Fruit fly (Drosophila melanogaster) whole organism, pupa: Measurements from ENCODE around the gene CG42820.

ENCODE experiments used
- CG10348 ChIP-seq: fragments of 200-800 bp; sonication (Bioruptor generic); IDR thresholded peaks from 2 replicates; pipeline ENCODE4 v1.3.6; 2022; ENCODE audit warnings: missing biosample characterization, missing genetic modification characterization
- CG12605 ChIP-seq: fragments of 200-800 bp; sonication (Bioruptor generic); IDR thresholded peaks from 2 replicates; pipeline ENCODE4 v1.3.6; 2022; ENCODE audit warnings: missing biosample characterization, missing genetic modification characterization
- CG13204 ChIP-seq: fragments of 200-800 bp; sonication (Bioruptor generic); optimal IDR thresholded peaks from 2 replicates; lab custom pipeline; 2018; ENCODE audit warnings: missing biosample characterization, mild to moderate bottlenecking, missing genetic modification characterization, moderate library complexity
- CG14655 ChIP-seq: fragments of 200-800 bp; sonication (Bioruptor generic); optimal IDR thresholded peaks from 3 replicates; lab custom pipeline; 2017; ENCODE audit warnings: mild to moderate bottlenecking, missing biosample characterization, missing genetic modification reagents, missing genetic modification characterization
- CG15710 ChIP-seq: fragments of 200-800 bp; sonication (Bioruptor generic); optimal IDR thresholded peaks from 2 replicates; lab custom pipeline; 2018; ENCODE audit warnings: missing biosample characterization, mild to moderate bottlenecking, missing genetic modification characterization, moderate library complexity
- CG17806 ChIP-seq: fragments of 200-800 bp; sonication (Bioruptor generic); optimal IDR thresholded peaks from 2 replicates; lab custom pipeline; 2018; ENCODE audit warnings: missing biosample characterization, mild to moderate bottlenecking, missing genetic modification characterization, moderate library complexity
- CG32121 ChIP-seq: fragments of 200-800 bp; sonication (Bioruptor generic); IDR thresholded peaks from 2 replicates; pipeline ENCODE4 v1.3.6; 2022; ENCODE audit warnings: missing biosample characterization, missing genetic modification characterization
- CG34367 ChIP-seq: fragments of 200-800 bp; sonication (Bioruptor generic); optimal IDR thresholded peaks from 2 replicates; lab custom pipeline; 2018; ENCODE audit warnings: missing biosample characterization, mild to moderate bottlenecking, missing genetic modification characterization
- CG4496 ChIP-seq: fragments of 200-800 bp; sonication (Bioruptor generic); IDR thresholded peaks from 3 replicates; pipeline ENCODE4 v1.3.6; 2022; ENCODE audit warnings: missing biosample characterization, missing genetic modification characterization
- CG8159 ChIP-seq: fragments of 200-800 bp; sonication (Bioruptor generic); optimal IDR thresholded peaks from 3 replicates; lab custom pipeline; 2018; ENCODE audit warnings: missing biosample characterization, mild to moderate bottlenecking, missing genetic modification characterization, moderate library complexity
- CG8301 ChIP-seq: fragments of 200-800 bp; sonication (Bioruptor generic); optimal IDR thresholded peaks from 2 replicates; lab custom pipeline; 2018; ENCODE audit warnings: missing biosample characterization, mild to moderate bottlenecking, missing genetic modification characterization
- CG9948 ChIP-seq: fragments of 200-800 bp; sonication (Bioruptor generic); optimal IDR thresholded peaks from 2 replicates; lab custom pipeline; 2018; ENCODE audit warnings: missing biosample characterization, mild to moderate bottlenecking, missing genetic modification characterization, moderate library complexity
- D1 ChIP-seq: fragments of 200-800 bp; sonication (Bioruptor generic); optimal IDR thresholded peaks from 2 replicates; lab custom pipeline; 2018; ENCODE audit warnings: missing biosample characterization, mild to moderate bottlenecking, missing genetic modification characterization, moderate library complexity
- EcR ChIP-seq: fragments of 200-800 bp; sonication (Bioruptor generic); optimal IDR thresholded peaks from 3 replicates; lab custom pipeline; 2019; ENCODE audit warnings: missing biosample characterization, missing genetic modification characterization, mild to moderate bottlenecking, moderate library complexity, missing genetic modification reagents
- Ets98B ChIP-seq: fragments of 200-800 bp; sonication (Bioruptor generic); IDR thresholded peaks from 2 replicates; pipeline ENCODE4 v1.3.6; 2022; ENCODE audit warnings: missing biosample characterization, missing genetic modification characterization
- Pif1A ChIP-seq: fragments of 200-800 bp; sonication (Bioruptor generic); optimal IDR thresholded peaks from 3 replicates; lab custom pipeline; 2016; ENCODE audit warnings: missing biosample characterization, missing genetic modification characterization
- Pif1B ChIP-seq: fragments of 200-800 bp; sonication (Bioruptor generic); optimal IDR thresholded peaks from 3 replicates; lab custom pipeline; 2016; ENCODE audit warnings: missing biosample characterization, missing genetic modification characterization
- Snoo ChIP-seq: fragments of 200-800 bp; sonication (Bioruptor generic); optimal IDR thresholded peaks from 3 replicates; lab custom pipeline; 2017; ENCODE audit warnings: missing biosample characterization, mild to moderate bottlenecking, missing genetic modification characterization, inconsistent platforms
- fd96Ca ChIP-seq: fragments of 200-800 bp; sonication (Bioruptor generic); IDR thresholded peaks from 3 replicates; pipeline ENCODE4 v1.3.6; 2022; ENCODE audit warnings: missing biosample characterization, missing genetic modification characterization
- gl ChIP-seq: fragments of 200-800 bp; sonication (Bioruptor generic); optimal IDR thresholded peaks from 2 replicates; lab custom pipeline; 2018; ENCODE audit warnings: missing biosample characterization, mild to moderate bottlenecking, missing genetic modification characterization
- rn ChIP-seq: fragments of 200-800 bp; sonication (Bioruptor generic); IDR thresholded peaks from 2 replicates; pipeline ENCODE4 v1.3.6; 2022; ENCODE audit warnings: missing biosample characterization, missing genetic modification characterization

CG42820 gene

dm6 chr2L:8416350-8417046 is 24.3 kb upstream of the CG42820 start:
- peak; percentile 19; the same call in 1 of the 2 replicates for TF ChIP-seq CG32121 (GFP tag; lab: Robert Waterston, UW)
- peak; percentile 68 for TF ChIP-seq Pif1B
- TF ChIP-seq Pif1A = peak; percentile 82
- peak; percentile 66 for TF ChIP-seq CG13204 (GFP tag; lab: Kevin White, UChicago)
- TF ChIP-seq CG8301 = peak; percentile 59
- peak; percentile 97 for TF ChIP-seq EcR (GFP tag; lab: Kevin White, UChicago)
- peak; percentile 30; the same call in 1 of the 2 replicates for TF ChIP-seq Ets98B (GFP tag; lab: Robert Waterston, UW)
- peak; percentile 61 for TF ChIP-seq CG34367 (tag; lab: Kevin White, UChicago)
- TF ChIP-seq fd96Ca (GFP tag; lab: Robert Waterston, UW) = 0 out of 3 replicates have a peak, but pooled peaks have one; percentile 62
- peak; percentile 72 for TF ChIP-seq CG14655 (GFP tag; lab: Kevin White, UChicago)
- TF ChIP-seq D1 = peak; percentile 0
- TF ChIP-seq CG10348 (GFP tag; lab: Robert Waterston, UW) = no peak
- peak; percentile 65 for TF ChIP-seq CG9948
- TF ChIP-seq CG15710 (tag; lab: Kevin White, UChicago) = peak; percentile 60
- TF ChIP-seq Snoo = peak; percentile 69
- TF ChIP-seq CG8159 (tag; lab: Kevin White, UChicago) = peak; percentile 69
- TF ChIP-seq rn (GFP tag; lab: Robert Waterston, UW) = no peak
- TF ChIP-seq CG12605 (GFP tag; lab: Robert Waterston, UW) = peak; percentile 35; the same call in 1 of the 2 replicates
- peak; percentile 65 for TF ChIP-seq CG4496 (GFP tag; lab: Robert Waterston, UW)
- TF ChIP-seq CG17806 (tag; lab: Kevin White, UChicago) = peak; percentile 65
- peak; percentile 61 for TF ChIP-seq gl (tag; lab: Kevin White, UChicago)

- TF ChIP-seq CG12605 (GFP tag; lab: Robert Waterston, UW) = no peak
- 0 out of 3 replicates have a peak, but pooled peaks have one; percentile 15 for TF ChIP-seq CG4496 (GFP tag; lab: Robert Waterston, UW)
- TF ChIP-seq rn (GFP tag; lab: Robert Waterston, UW) = no peak
- TF ChIP-seq CG8301 = no peak
- TF ChIP-seq CG14655 (GFP tag; lab: Kevin White, UChicago) = no peak
- peak; percentile 39 for TF ChIP-seq D1
- TF ChIP-seq EcR (GFP tag; lab: Kevin White, UChicago) = no peak
- no peak for TF ChIP-seq CG10348 (GFP tag; lab: Robert Waterston, UW)
- peak; percentile 28 for TF ChIP-seq CG9948
- TF ChIP-seq Pif1B = peak; percentile 44
- peak; percentile 44; the same call in 1 of the 2 replicates for TF ChIP-seq CG32121 (GFP tag; lab: Robert Waterston, UW)
- peak; percentile 57 for TF ChIP-seq CG8159 (tag; lab: Kevin White, UChicago)
- TF ChIP-seq Ets98B (GFP tag; lab: Robert Waterston, UW) = peak; percentile 35
- TF ChIP-seq CG15710 (tag; lab: Kevin White, UChicago) = peak; percentile 28
- TF ChIP-seq fd96Ca (GFP tag; lab: Robert Waterston, UW) = peak; percentile 25; the same call in 1 of the 3 replicates
Measured at dm6 chr2L:8414887-8415883, 23.0 kb upstream of the CG42820 start, which contains the start of the genes CG13398 and Akap200. Gene CG13398, minus strand, starts transcription at chr2L:8415256. Gene Akap200, plus strand, starts transcription at chr2L:8415690.

DNA sequence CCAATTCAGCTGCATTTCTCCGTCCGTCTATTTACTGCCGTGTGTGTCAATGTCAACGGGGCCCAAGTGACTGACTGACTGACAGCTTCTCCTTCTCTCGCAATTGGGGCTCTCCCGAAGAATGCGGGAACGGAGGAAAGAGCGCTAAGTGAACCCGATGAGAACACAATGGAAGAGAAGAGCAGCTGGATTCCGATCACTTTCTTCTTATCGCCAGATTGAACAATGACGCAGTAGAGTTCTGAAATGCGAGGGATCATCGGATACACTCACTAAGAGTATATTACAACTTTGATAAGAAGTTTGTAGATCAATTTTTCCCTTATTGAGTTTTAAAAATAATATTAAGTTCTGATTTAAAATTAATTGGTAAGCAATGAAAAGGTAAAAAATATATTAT is 19.3 kb upstream of the CG42820 start, which contains the start of gene Naglu:
Naglu (minus strand) TSS at position 339 of the 400 bp plus-strand sequence.
- TF ChIP-seq CG9948 (no peak), EcR (GFP tag; lab: Kevin White, UChicago) (peak; percentile 57), Pif1A (no peak)
- TF ChIP-seq, all 21 proteins: peak for 1

DNA sequence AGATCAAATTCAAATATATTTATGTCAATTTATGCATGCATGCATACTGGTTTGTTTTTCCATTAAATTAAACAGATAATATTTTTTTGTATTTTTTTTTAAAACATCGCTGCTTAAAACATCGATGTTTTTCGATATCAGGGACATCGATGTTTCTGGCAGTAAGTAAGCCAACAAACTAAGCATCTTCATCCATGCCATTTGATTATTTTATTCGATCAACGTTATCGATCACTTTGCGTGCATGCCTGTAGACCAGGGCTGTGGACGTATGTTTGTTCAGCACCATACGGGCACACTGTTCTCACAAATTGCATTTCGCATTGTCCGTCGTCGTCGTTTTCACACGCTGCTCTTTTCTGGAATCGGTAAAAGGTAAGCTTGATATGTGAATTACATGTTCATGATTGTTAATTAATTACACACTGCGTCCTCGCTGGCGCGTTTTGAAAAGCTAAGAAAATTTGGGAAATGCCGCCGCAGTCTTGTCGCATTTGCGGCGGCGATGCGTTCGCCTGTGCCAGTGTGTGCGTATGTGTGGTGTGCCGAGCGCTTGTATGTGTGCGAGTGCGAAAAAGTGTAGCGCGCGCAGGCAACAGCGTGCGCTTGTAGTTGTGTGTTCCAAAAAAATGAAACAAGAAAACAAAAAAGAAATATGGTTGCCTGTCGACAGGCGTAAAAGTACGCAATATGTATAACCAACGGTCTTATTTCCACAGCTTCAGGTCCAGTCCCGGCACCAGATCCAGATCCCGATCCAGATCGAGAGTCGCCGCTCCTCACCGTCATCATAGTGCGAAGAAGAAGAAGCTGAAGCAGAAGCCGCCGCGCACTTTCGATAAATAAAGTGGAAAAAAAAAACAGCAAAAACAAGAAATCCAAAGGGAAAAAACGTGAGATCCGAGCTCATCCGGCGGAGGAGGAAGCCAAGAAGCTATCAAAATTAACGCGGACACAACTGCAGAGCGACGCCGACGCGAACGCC is 11.4 kb upstream of the CG42820 start, which contains the start of gene emb:
emb (plus strand) TSS at position 288 of the 985 bp plus-strand sequence.
- TF ChIP-seq EcR (GFP tag; lab: Kevin White, UChicago) (peak; percentile 11), Pif1B (no peak), CG32121 (GFP tag; lab: Robert Waterston, UW) (peak; percentile 49; the same call in 1 of the 2 replicates), Ets98B (GFP tag; lab: Robert Waterston, UW) (0 out of 2 replicates have a peak, but pooled peaks have one; percentile 36), Snoo (peak; percentile 41), CG10348 (GFP tag; lab: Robert Waterston, UW) (no peak), rn (GFP tag; lab: Robert Waterston, UW) (peak; percentile 24; the same call in 1 of the 2 replicates), CG14655 (GFP tag; lab: Kevin White, UChicago) (no peak), gl (tag; lab: Kevin White, UChicago) (peak; percentile 74), CG8159 (tag; lab: Kevin White, UChicago) (peak; percentile 49), Pif1A (no peak), CG13204 (GFP tag; lab: Kevin White, UChicago) (no peak), D1 (no peak), CG9948 (peak; percentile 12), fd96Ca (GFP tag; lab: Robert Waterston, UW) (peak; percentile 50), CG15710 (tag; lab: Kevin White, UChicago) (peak; percentile 35), CG8301 (no peak), CG4496 (GFP tag; lab: Robert Waterston, UW) (peak; percentile 72), CG34367 (tag; lab: Kevin White, UChicago) (peak; percentile 39), CG17806 (tag; lab: Kevin White, UChicago) (peak; percentile 3), CG12605 (GFP tag; lab: Robert Waterston, UW) (peak; percentile 73; the same call in 1 of the 2 replicates)
